Fruit fly (Drosophila melanogaster) whole organism, embryonic: ENCODE data around the gene Cdc37.

ENCODE experiments used
- Asciz ChIP-seq: fragments of 200-800 bp; sonication (Bioruptor generic); optimal IDR thresholded peaks from 2 replicates; lab custom pipeline; 2017; ENCODE audit warnings: missing biosample characterization, mild to moderate bottlenecking, missing genetic modification characterization, missing genetic modification reagents
- CG10209 ChIP-seq: fragments of 200-800 bp; sonication (Bioruptor generic); optimal IDR thresholded peaks from 3 replicates; lab custom pipeline; 2017; ENCODE audit warnings: missing biosample characterization, mild to moderate bottlenecking, missing genetic modification characterization, missing genetic modification reagents
- CG10979 ChIP-seq: fragments of 200-800 bp; sonication (Bioruptor generic); optimal IDR thresholded peaks from 2 replicates; lab custom pipeline; 2018; ENCODE audit warnings: missing biosample characterization, mild to moderate bottlenecking, missing genetic modification characterization, moderate library complexity
- CG12071 ChIP-seq: fragments of 200-800 bp; sonication (Bioruptor generic); optimal IDR thresholded peaks from 3 replicates; lab custom pipeline; 2018; ENCODE audit warnings: missing biosample characterization, mild to moderate bottlenecking, missing genetic modification characterization
- CG12219 ChIP-seq: fragments of 200-800 bp; sonication (Bioruptor generic); optimal IDR thresholded peaks from 3 replicates; lab custom pipeline; 2018; ENCODE audit warnings: missing biosample characterization, mild to moderate bottlenecking, missing genetic modification characterization
- CG13424 ChIP-seq: fragments of 200-800 bp; sonication (Bioruptor generic); optimal IDR thresholded peaks from 2 replicates; lab custom pipeline; 2019; ENCODE audit warnings: missing biosample characterization, mild to moderate bottlenecking, missing genetic modification characterization, moderate library complexity
- CG14667 ChIP-seq: fragments of 200-800 bp; sonication (Bioruptor generic); IDR thresholded peaks from 2 replicates; pipeline ENCODE4 v1.3.6; 2022; ENCODE audit warnings: missing biosample characterization, missing genetic modification characterization
- CG17328 ChIP-seq: fragments of 200-800 bp; sonication (Bioruptor generic); IDR thresholded peaks from 2 replicates; pipeline ENCODE4 v1.3.6; 2022; ENCODE audit warnings: missing biosample characterization, missing genetic modification characterization
- CG31365 ChIP-seq: fragments of 200-800 bp; sonication (Bioruptor generic); optimal IDR thresholded peaks from 2 replicates; lab custom pipeline; 2018; ENCODE audit warnings: missing biosample characterization, mild to moderate bottlenecking, missing genetic modification characterization
- CG34422 ChIP-seq: fragments of 200-800 bp; sonication (Bioruptor generic); IDR thresholded peaks from 3 replicates; pipeline ENCODE4 v1.3.6; 2022; ENCODE audit warnings: missing biosample characterization, missing genetic modification characterization
- CG4360 ChIP-seq: fragments of 200-800 bp; sonication (Bioruptor generic); IDR thresholded peaks from 2 replicates; pipeline ENCODE4 v1.3.6; 2022; ENCODE audit warnings: missing biosample characterization, missing genetic modification characterization
- CG7372 ChIP-seq: fragments of 200-800 bp; sonication (Bioruptor generic); IDR thresholded peaks from 2 replicates; pipeline ENCODE4 v1.3.6; 2022; ENCODE audit warnings: missing biosample characterization, missing genetic modification characterization
- CG7839 ChIP-seq: fragments of 200-800 bp; sonication (Bioruptor generic); optimal IDR thresholded peaks from 3 replicates; lab custom pipeline; 2018; ENCODE audit warnings: missing biosample characterization, mild to moderate bottlenecking, missing genetic modification characterization, moderate library complexity
- CG7963 ChIP-seq: fragments of 200-800 bp; sonication (Bioruptor generic); IDR thresholded peaks from 3 replicates; pipeline ENCODE4 v1.3.6; 2022; ENCODE audit warnings: missing biosample characterization, missing genetic modification characterization; ENCODE audit not compliant: partially characterized antibody
- CHES-1-like ChIP-seq: fragments of 200-800 bp; sonication (Bioruptor generic); optimal IDR thresholded peaks from 2 replicates; lab custom pipeline; 2016; ENCODE audit warnings: missing biosample characterization, missing genetic modification characterization
- CrebB ChIP-seq: fragments of 200-800 bp; sonication (Bioruptor generic); optimal IDR thresholded peaks from 3 replicates; lab custom pipeline; 2018; ENCODE audit warnings: missing biosample characterization, mild to moderate bottlenecking, missing genetic modification characterization
- Dp ChIP-seq: fragments of 200-800 bp; sonication (Bioruptor generic); optimal IDR thresholded peaks from 2 replicates; lab custom pipeline; 2018; ENCODE audit warnings: missing biosample characterization, mild to moderate bottlenecking, missing genetic modification characterization, moderate library complexity
- E2f1 ChIP-seq: fragments of 200-800 bp; sonication (Bioruptor generic); IDR thresholded peaks from 2 replicates; pipeline ENCODE4 v1.3.6; 2022; ENCODE audit warnings: missing biosample characterization, missing genetic modification characterization
- Hr3 ChIP-seq: fragments of 200-800 bp; sonication (Bioruptor generic); optimal IDR thresholded peaks from 3 replicates; lab custom pipeline; 2016; ENCODE audit warnings: missing biosample characterization, missing genetic modification characterization
- Hr78 ChIP-seq, 2 experiments: fragments of 200-800 bp in 1 of 2; fragments of >200 bp in 1 of 2; sonication (Bioruptor generic) in 1 of 2; optimal IDR thresholded peaks; 2 replicates each; lab custom pipeline; 2017 to 2019; ENCODE audit warnings: missing biosample characterization in 2 of 2, missing genetic modification characterization in 2 of 2, mild to moderate bottlenecking in 1 of 2, moderate library complexity in 1 of 2
- Mrtf ChIP-seq: fragments of 200-800 bp; sonication (Bioruptor generic); IDR thresholded peaks from 3 replicates; pipeline ENCODE4 v1.3.6; 2022; ENCODE audit warnings: missing biosample characterization, missing genetic modification characterization
- Myb ChIP-seq: fragments of 200-800 bp; sonication (Bioruptor generic); optimal IDR thresholded peaks from 2 replicates; lab custom pipeline; 2016; ENCODE audit warnings: missing biosample characterization, missing genetic modification characterization
- NfI ChIP-seq: fragments of 200-800 bp; sonication (Bioruptor generic); optimal IDR thresholded peaks from 3 replicates; lab custom pipeline; 2018; ENCODE audit warnings: missing biosample characterization, mild to moderate bottlenecking, missing genetic modification characterization, moderate library complexity
- PHDP ChIP-seq: fragments of 200-800 bp; sonication (Bioruptor generic); optimal IDR thresholded peaks from 3 replicates; lab custom pipeline; 2018; ENCODE audit warnings: missing biosample characterization, mild to moderate bottlenecking, missing genetic modification characterization, moderate library complexity
- Six4 ChIP-seq: fragments of 200-800 bp; sonication (Bioruptor generic); optimal IDR thresholded peaks from 2 replicates; lab custom pipeline; 2016; ENCODE audit warnings: missing biosample characterization, missing genetic modification characterization
- Tbp ChIP-seq: fragments of >200 bp; optimal IDR thresholded peaks from 2 replicates; lab custom pipeline; 2018; ENCODE audit warnings: missing biosample characterization, missing genetic modification characterization
- Trl ChIP-seq, 3 experiments: fragments of >200 bp in 2 of 3; fragments of 200-800 bp in 1 of 3; sonication (Bioruptor generic) in 1 of 3; optimal IDR thresholded peaks; 2 replicates in 1 of 3; 3 replicates in 2 of 3; lab custom pipeline; 2016 to 2017; ENCODE audit warnings: missing biosample characterization in 1 of 3, missing genetic modification characterization in 1 of 3
- amos ChIP-seq: fragments of 200-800 bp; sonication (Bioruptor generic); IDR thresholded peaks from 2 replicates; pipeline ENCODE4 v1.3.6; 2022; ENCODE audit warnings: missing biosample characterization, missing genetic modification characterization; ENCODE audit not compliant: partially characterized antibody
- bcd ChIP-seq: fragments of 200-800 bp; sonication (Bioruptor generic); optimal IDR thresholded peaks from 2 replicates; lab custom pipeline; 2017; ENCODE audit warnings: missing biosample characterization, mild to moderate bottlenecking, missing genetic modification characterization
- bowl ChIP-seq: fragments of 200-800 bp; sonication (Bioruptor generic); IDR thresholded peaks from 2 replicates; pipeline ENCODE4 v1.3.6; 2022; ENCODE audit warnings: missing biosample characterization, missing genetic modification characterization
- chinmo ChIP-seq: fragments of 200-800 bp; sonication (Bioruptor generic); IDR thresholded peaks from 4 replicates; pipeline ENCODE4 v1.3.6; 2022; ENCODE audit warnings: missing biosample characterization, missing genetic modification characterization; ENCODE audit not compliant: partially characterized antibody
- ci ChIP-seq: fragments of 200-800 bp; sonication (Bioruptor generic); IDR thresholded peaks from 3 replicates; pipeline ENCODE4 v1.3.6; 2022; ENCODE audit warnings: missing biosample characterization, missing genetic modification characterization
- crc ChIP-seq: fragments of 200-800 bp; sonication (Bioruptor generic); optimal IDR thresholded peaks from 2 replicates; lab custom pipeline; 2016; ENCODE audit warnings: missing biosample characterization, missing genetic modification characterization
- dmrt11E ChIP-seq: fragments of 200-800 bp; sonication (Bioruptor generic); optimal IDR thresholded peaks from 3 replicates; lab custom pipeline; 2018; ENCODE audit warnings: missing biosample characterization, mild to moderate bottlenecking, missing genetic modification characterization, moderate library complexity
- dmrt99B ChIP-seq: fragments of 200-800 bp; sonication (Bioruptor generic); optimal IDR thresholded peaks from 2 replicates; lab custom pipeline; 2018; ENCODE audit warnings: missing biosample characterization, mild to moderate bottlenecking, missing genetic modification characterization, moderate library complexity
- exex ChIP-seq: fragments of 200-800 bp; sonication (Bioruptor generic); optimal IDR thresholded peaks from 4 replicates; lab custom pipeline; 2018; ENCODE audit warnings: missing biosample characterization, mild to moderate bottlenecking, missing genetic modification characterization, moderate library complexity
- fd3F ChIP-seq: fragments of 200-800 bp; sonication (Bioruptor generic); optimal IDR thresholded peaks from 2 replicates; lab custom pipeline; 2018; ENCODE audit warnings: missing biosample characterization, mild to moderate bottlenecking, missing genetic modification characterization, moderate library complexity
- grn ChIP-seq: fragments of 200-800 bp; sonication (Bioruptor generic); optimal IDR thresholded peaks from 3 replicates; lab custom pipeline; 2017; ENCODE audit warnings: missing biosample characterization, missing genetic modification characterization
- insv ChIP-seq, 2 experiments: fragments of 200-800 bp; sonication (Bioruptor generic); optimal IDR thresholded peaks; 3 replicates each; lab custom pipeline; 2016 to 2018; ENCODE audit warnings: missing biosample characterization in 2 of 2, missing genetic modification characterization in 2 of 2
- kni ChIP-seq: fragments of 200-800 bp; sonication (Bioruptor generic); optimal IDR thresholded peaks from 3 replicates; lab custom pipeline; 2017; ENCODE audit warnings: mild to moderate bottlenecking, missing biosample characterization, missing genetic modification reagents, missing genetic modification characterization
- lilli ChIP-seq: fragments of 200-800 bp; sonication (Bioruptor generic); optimal IDR thresholded peaks from 3 replicates; lab custom pipeline; 2016; ENCODE audit warnings: missing biosample characterization, missing genetic modification characterization
- mam ChIP-seq: fragments of 200-800 bp; sonication (Bioruptor generic); optimal IDR thresholded peaks from 3 replicates; lab custom pipeline; 2016; ENCODE audit warnings: missing biosample characterization, missing genetic modification characterization
- nerfin-2 ChIP-seq: fragments of 200-800 bp; sonication (Bioruptor generic); IDR thresholded peaks from 2 replicates; pipeline ENCODE4 v1.3.6; 2022; ENCODE audit warnings: missing biosample characterization, missing genetic modification characterization; ENCODE audit not compliant: partially characterized antibody
- nmo ChIP-seq: fragments of 200-800 bp; sonication (Bioruptor generic); optimal IDR thresholded peaks from 2 replicates; lab custom pipeline; 2018; ENCODE audit warnings: missing biosample characterization, mild to moderate bottlenecking, missing genetic modification characterization, moderate library complexity
- otp ChIP-seq: fragments of 200-800 bp; sonication (Bioruptor generic); IDR thresholded peaks from 3 replicates; pipeline ENCODE4, ENCODE4 v1.3.6; 2022; ENCODE audit warnings: missing biosample characterization, missing genetic modification characterization
- psq ChIP-seq: fragments of 200-800 bp; sonication (Bioruptor generic); optimal IDR thresholded peaks from 2 replicates; lab custom pipeline; 2017; ENCODE audit warnings: missing biosample characterization, missing genetic modification characterization
- rib ChIP-seq: fragments of 200-800 bp; sonication (Bioruptor generic); IDR thresholded peaks from 2 replicates; pipeline ENCODE4 v1.3.6; 2022; ENCODE audit warnings: missing biosample characterization, missing genetic modification characterization
- shn ChIP-seq: fragments of 200-800 bp; sonication (Bioruptor generic); optimal IDR thresholded peaks from 3 replicates; lab custom pipeline; 2016; ENCODE audit warnings: missing biosample characterization, missing genetic modification characterization
- vnd ChIP-seq: fragments of 200-800 bp; sonication (Bioruptor generic); IDR thresholded peaks from 3 replicates; pipeline ENCODE4 v1.3.6; 2022; ENCODE audit warnings: missing biosample characterization, missing genetic modification characterization; ENCODE audit not compliant: partially characterized antibody
- wek ChIP-seq: fragments of 200-800 bp; sonication (Bioruptor generic); optimal IDR thresholded peaks from 3 replicates; lab custom pipeline; 2018; ENCODE audit warnings: missing biosample characterization, mild to moderate bottlenecking, missing genetic modification characterization, moderate library complexity

The Cdc37 gene

dm6 chr3L:1802802-1803201, 7.6 kb downstream of the Cdc37 start, which contains the start of the genes JTBR and CG42676 (continued):
- peak; percentile 36 for TF ChIP-seq exex
- no peak for TF ChIP-seq CG4360
- TF ChIP-seq wek (GFP tag; lab: Kevin White, UChicago) = no peak
- no peak for TF ChIP-seq bcd
- TF ChIP-seq Mrtf (GFP tag; lab: Robert Waterston, UW) = no peak
- no peak for TF ChIP-seq Trl (optimal IDR thresholded peaks at IDR 0.05; lab: Kevin White, UChicago)
- TF ChIP-seq Trl (GFP tag; optimal IDR thresholded peaks at IDR 0.05; lab: Kevin White, UChicago) = no peak
- TF ChIP-seq CrebB (tag; lab: Kevin White, UChicago) = no peak
- TF ChIP-seq CG7372 (GFP tag; lab: Robert Waterston, UW) = no peak
- no peak for TF ChIP-seq Hr78 (GFP tag; optimal IDR thresholded peaks at IDR 0.05; lab: Kevin White, UChicago)
- no peak for TF ChIP-seq mam (GFP tag; lab: Kevin White, UChicago)
- no peak for TF ChIP-seq CG17328 (GFP tag; lab: Robert Waterston, UW)
- TF ChIP-seq dmrt11E (tag; lab: Kevin White, UChicago) = peak; percentile 3
- TF ChIP-seq nmo (GFP tag; lab: Kevin White, UChicago) = peak; percentile 54
- TF ChIP-seq psq (GFP tag; lab: Kevin White, UChicago) = peak; percentile 99
- no peak for TF ChIP-seq PHDP
- no peak for TF ChIP-seq CG10979 (tag; lab: Kevin White, UChicago)
- no peak for TF ChIP-seq ci (GFP tag; lab: Robert Waterston, UW)
- no peak for TF ChIP-seq fd3F (GFP tag; lab: Kevin White, UChicago)
- no peak for TF ChIP-seq CG12071 (GFP tag; lab: Kevin White, UChicago)
- 0 out of 3 replicates have a peak, but pooled peaks have one; percentile 28 for TF ChIP-seq vnd (GFP tag; lab: Robert Waterston, UW)
- peak; percentile 42; the same call in 1 of the 2 replicates for TF ChIP-seq amos (GFP tag; lab: Robert Waterston, UW)
- peak; percentile 53 for TF ChIP-seq CHES-1-like
- TF ChIP-seq E2f1 (GFP tag; lab: Robert Waterston, UW) = no peak
- no peak for TF ChIP-seq CG7839 (tag; lab: Kevin White, UChicago)
- no peak for TF ChIP-seq CG10209 (GFP tag; lab: Kevin White, UChicago)
- no peak for TF ChIP-seq Myb (GFP tag; lab: Kevin White, UChicago)
- TF ChIP-seq otp (GFP tag; lab: Robert Waterston, UW) = no peak
- TF ChIP-seq Six4 (GFP tag; lab: Kevin White, UChicago) = no peak
- TF ChIP-seq nerfin-2 (GFP tag; lab: Robert Waterston, UW) = no peak
- no peak for TF ChIP-seq chinmo (GFP tag; lab: Robert Waterston, UW)
- peak; percentile 27 for TF ChIP-seq Dp (GFP tag; lab: Kevin White, UChicago)
- TF ChIP-seq CG13424 (tag; lab: Kevin White, UChicago) = peak; percentile 25
- TF ChIP-seq CG14667 (GFP tag; lab: Robert Waterston, UW) = no peak
- no peak for TF ChIP-seq CG31365
- no peak for TF ChIP-seq shn (GFP tag; lab: Kevin White, UChicago)
- no peak for TF ChIP-seq Asciz (GFP tag; lab: Kevin White, UChicago)
- no peak for TF ChIP-seq dmrt99B (tag; lab: Kevin White, UChicago)
- no peak for TF ChIP-seq NfI (GFP tag; lab: Kevin White, UChicago)
- no peak for TF ChIP-seq CG34422 (GFP tag; lab: Robert Waterston, UW)
- TF ChIP-seq lilli (GFP tag; lab: Kevin White, UChicago) = peak; percentile 23
- TF ChIP-seq CG7963 (GFP tag; lab: Robert Waterston, UW) = no peak
- TF ChIP-seq insv (GFP tag; optimal IDR thresholded peaks at IDR 0.05; lab: Kevin White, UChicago) = no peak
- TF ChIP-seq grn (GFP tag; lab: Kevin White, UChicago) = no peak
- TF ChIP-seq kni (GFP tag; lab: Kevin White, UChicago) = no peak
- TF ChIP-seq rib (GFP tag; lab: Robert Waterston, UW) = no peak
- no peak for TF ChIP-seq bowl (GFP tag; lab: Robert Waterston, UW)
- no peak for TF ChIP-seq Hr3 (GFP tag; lab: Kevin White, UChicago)
- TF ChIP-seq Tbp (GFP tag; lab: Kevin White, UChicago) = no peak
- TF ChIP-seq crc = no peak
- no peak for TF ChIP-seq CG12219 (GFP tag; lab: Kevin White, UChicago)
